Worm (Caenorhabditis elegans) whole organism, L4 larva: ENCODE results near the gene myo-6.

Experiments
- lin-13 ChIP-seq: fragments of 150-350 bp; optimal IDR thresholded peaks from 2 replicates; lab custom pipeline; 2014; ENCODE audit warnings: missing biosample characterization, missing genetic modification reagents, missing genetic modification characterization
- zfp-2 ChIP-seq: sonication (generic microtip); optimal IDR thresholded peaks from 2 replicates; lab custom pipeline; 2016; ENCODE audit warnings: mild to moderate bottlenecking, missing genetic modification characterization, missing compliant biosample characterization

DNA sequence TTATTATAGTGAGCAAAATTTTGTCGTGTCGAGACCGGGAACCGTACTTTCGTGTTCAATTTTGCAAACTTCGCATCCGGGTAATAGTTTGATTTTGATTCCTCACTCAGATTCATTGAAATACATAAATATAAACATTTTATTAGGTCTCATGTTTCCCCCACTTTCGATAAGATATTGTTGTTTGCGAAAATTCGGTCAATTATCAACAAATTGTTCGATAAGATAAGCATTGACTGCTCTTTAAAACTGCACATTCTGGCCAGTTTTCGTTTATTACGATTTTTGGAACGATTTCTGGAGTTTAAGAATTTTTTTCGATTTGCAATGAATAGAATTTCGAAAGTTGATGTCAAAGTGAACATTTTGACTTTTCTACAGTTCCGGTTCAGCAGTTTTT lies 21.0 kb upstream of the myo-6 start:
- TF ChIP-seq lin-13 (GFP tag; lab: Kevin White, UChicago): no peak
- no peak for TF ChIP-seq zfp-2 (tag; lab: Kevin White, UChicago)
